Fruit fly (Drosophila melanogaster): ENCODE data around the gene CG3402.

CG3402 gene

dm6 chr3L:633272-634254, 19.1 kb downstream of the CG3402 start (continued):
- TF ChIP-seq Pdp1 (GFP tag; optimal IDR thresholded peaks at IDR 0.05), result peak; percentile 73 to 76
- TF ChIP-seq CG11093 (GFP tag; IDR thresholded peaks at IDR 0.05), result peak; percentile 80; the same call in 2 of the 3 replicates
- peak; percentile 84 for TF ChIP-seq CG7839 (tag; optimal IDR thresholded peaks at IDR 0.05)
- peak; percentile 93 for TF ChIP-seq otp (GFP tag; IDR thresholded peaks at IDR 0.05)
- peak; percentile 87 for TF ChIP-seq az2 (GFP tag; optimal IDR thresholded peaks at IDR 0.05)
- TF ChIP-seq CG4404 (GFP tag; IDR thresholded peaks at IDR 0.05), result peak; percentile 67
- TF ChIP-seq cwo (GFP tag; optimal IDR thresholded peaks at IDR 0.05), result no peak
- TF ChIP-seq ssp (GFP tag; IDR thresholded peaks at IDR 0.05), result peak; percentile 76
- TF ChIP-seq CG6272 (GFP tag; IDR thresholded peaks at IDR 0.05), result peak; percentile 77
- TF ChIP-seq pho (GFP tag; optimal IDR thresholded peaks at IDR 0.05), result peak; percentile 1
- no peak for TF ChIP-seq Doc3 (GFP tag; IDR thresholded peaks at IDR 0.05; ENCODE audit: partially characterized antibody)
- peak; percentile 49 for TF ChIP-seq CG31388 (GFP tag; optimal IDR thresholded peaks at IDR 0.05)
- TF ChIP-seq CG11456 (GFP tag; IDR thresholded peaks at IDR 0.05), result peak; percentile 79
- TF ChIP-seq sr (GFP tag; IDR thresholded peaks at IDR 0.05), result peak; percentile 92; the same call in 2 of the 3 replicates
- TF ChIP-seq CG30020 (tag; optimal IDR thresholded peaks at IDR 0.05), result peak; percentile 39
- TF ChIP-seq CG11696 (GFP tag; IDR thresholded peaks at IDR 0.05), result peak; percentile 66
- TF ChIP-seq shn (GFP tag; optimal IDR thresholded peaks at IDR 0.05), result peak; percentile 87
- TF ChIP-seq crol (GFP tag; IDR thresholded peaks at IDR 0.05), result peak; percentile 34; the same call in 1 of the 2 replicates
- TF ChIP-seq CG1647 (GFP tag; optimal IDR thresholded peaks at IDR 0.05), result peak; percentile 64
- TF ChIP-seq Hand (GFP tag; optimal IDR thresholded peaks at IDR 0.05), result no peak
- TF ChIP-seq CG34224 (GFP tag; IDR thresholded peaks at IDR 0.05; ENCODE audit: partially characterized antibody), result no peak
- TF ChIP-seq oc (tag; optimal IDR thresholded peaks at IDR 0.05), result peak; percentile 92
- TF ChIP-seq CG10321 (GFP tag; IDR thresholded peaks at IDR 0.05), result 0 out of 2 replicates have a peak, but pooled peaks have one; percentile 43
- peak; percentile 84 for TF ChIP-seq tio (GFP tag; optimal IDR thresholded peaks at IDR 0.05)
- no peak for TF ChIP-seq gsb (GFP tag; IDR thresholded peaks at IDR 0.05)
- peak; percentile 84 for TF ChIP-seq peb (GFP tag; IDR thresholded peaks at IDR 0.05)
- TF ChIP-seq cas (GFP tag; IDR thresholded peaks at IDR 0.05), result no peak
- no peak for TF ChIP-seq CG16779 (GFP tag; IDR thresholded peaks at IDR 0.05)
- peak; percentile 67 for TF ChIP-seq eyg (GFP tag; optimal IDR thresholded peaks at IDR 0.05)
- peak; percentile 84 for TF ChIP-seq dmrt99B (tag; optimal IDR thresholded peaks at IDR 0.05)
- no peak; the same call in 2 of the 3 replicates for TF ChIP-seq CG2889 (GFP tag; IDR thresholded peaks at IDR 0.05)
- TF ChIP-seq org-1 (GFP tag; optimal IDR thresholded peaks at IDR 0.05), result peak; percentile 79
- TF ChIP-seq CG14710 (tag; optimal IDR thresholded peaks at IDR 0.05), result peak; percentile 86
- peak; percentile 92 for TF ChIP-seq dmrt11E (tag; optimal IDR thresholded peaks at IDR 0.05)
- TF ChIP-seq croc (GFP tag; conservative IDR thresholded peaks at IDR 0.05), result peak; percentile 88
- no peak for TF ChIP-seq zen2 (GFP tag; IDR thresholded peaks at IDR 0.05; ENCODE audit: partially characterized antibody)
- TF ChIP-seq CG30403 (GFP tag; optimal IDR thresholded peaks at IDR 0.05), result peak; percentile 85
- peak; percentile 76 for TF ChIP-seq B-H1 (GFP tag; IDR thresholded peaks at IDR 0.05)
- TF ChIP-seq Fer2 (tag; optimal IDR thresholded peaks at IDR 0.05), result no peak
- peak; percentile 80 for TF ChIP-seq lab (GFP tag; optimal IDR thresholded peaks at IDR 0.05)
- peak; percentile 77 for TF ChIP-seq tin (GFP tag; optimal IDR thresholded peaks at IDR 0.05)
- TF ChIP-seq CG32772 (GFP tag; IDR thresholded peaks at IDR 0.05), result peak; percentile 92
- no peak for TF ChIP-seq Lpt (GFP tag; optimal IDR thresholded peaks at IDR 0.05)
- TF ChIP-seq CG32532 (GFP tag; IDR thresholded peaks at IDR 0.05), result peak; percentile 48; the same call in 1 of the 2 replicates
- TF ChIP-seq CG2116 (GFP tag; optimal IDR thresholded peaks at IDR 0.05), result peak; percentile 29
- TF ChIP-seq ash1 (GFP tag; optimal IDR thresholded peaks at IDR 0.05), result no peak
- no peak for TF ChIP-seq CG7928 (GFP tag; optimal IDR thresholded peaks at IDR 0.05)
- TF ChIP-seq CG3995 (GFP tag; optimal IDR thresholded peaks at IDR 0.05), result no peak

Data from whole organism, embryonic.